Fruit fly (Drosophila melanogaster): Measurements from ENCODE around the gene CG33511.

- TF ChIP-seq CG11617 (GFP tag; optimal IDR thresholded peaks at IDR 0.05) = no peak
- TF ChIP-seq CG33017 (tag; optimal IDR thresholded peaks at IDR 0.05) = no peak
These were observed 29.6 kb upstream of the CG33511 start for dm6 chr2L:21111849-21112248.
